Worm (Caenorhabditis elegans): ENCODE measurements around the gene rabs-5.

DNA sequence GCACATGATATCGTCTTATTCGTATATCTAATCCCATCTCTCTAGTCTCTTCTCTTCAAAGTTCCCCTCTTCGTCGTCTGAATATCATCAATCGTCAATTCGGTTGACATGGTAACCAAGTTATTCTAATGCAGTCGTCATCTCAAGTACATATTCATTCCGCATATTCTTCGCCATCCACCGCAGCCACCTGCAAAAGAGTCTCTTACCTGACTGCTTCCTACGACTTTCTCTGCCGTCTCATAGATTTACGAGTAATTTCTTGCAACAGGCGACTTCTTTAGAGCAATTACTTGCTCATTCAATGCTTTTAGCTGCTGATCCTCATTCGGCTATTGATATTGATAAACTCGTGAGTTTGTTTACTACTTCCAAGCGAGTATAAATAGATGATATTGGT lies 20.0 kb upstream of the rabs-5 start:
- TF ChIP-seq ceh-36 (tag; optimal IDR thresholded peaks at IDR 0.05), result no peak
- no peak for TF ChIP-seq hnd-1 (tag; optimal IDR thresholded peaks at IDR 0.05)
- TF ChIP-seq ama-1 (optimal IDR thresholded peaks at IDR 0.05), result no peak
- no peak for TF ChIP-seq aly-1 (tag; optimal IDR thresholded peaks at IDR 0.05)
- TF ChIP-seq sea-1 (GFP tag; conservative IDR thresholded peaks at IDR 0.05), result no peak
- TF ChIP-seq flt-1 (GFP tag; IDR thresholded peaks at IDR 0.05), result no peak
- no peak for TF ChIP-seq ceh-13 (GFP tag; optimal IDR thresholded peaks at IDR 0.05)
- TF ChIP-seq B0310.2 (tag; optimal IDR thresholded peaks at IDR 0.05), result no peak
- no peak for TF ChIP-seq tbx-37 (GFP tag; conservative IDR thresholded peaks at IDR 0.05)
- no peak for TF ChIP-seq hmbx-1 (tag; optimal IDR thresholded peaks at IDR 0.05)
- no peak for TF ChIP-seq tra-4 (tag; optimal IDR thresholded peaks at IDR 0.05)
- TF ChIP-seq scrt-1 (GFP tag; IDR thresholded peaks at IDR 0.05), result no peak
- no peak for TF ChIP-seq tbx-11 (GFP tag; IDR thresholded peaks at IDR 0.05)
- TF ChIP-seq hmg-4 (GFP tag; optimal IDR thresholded peaks at IDR 0.05), result no peak

Measured in whole organism, early embryonic.